Worm (Caenorhabditis elegans): ENCODE data around the gene scl-21.

Gene scl-21

DNA sequence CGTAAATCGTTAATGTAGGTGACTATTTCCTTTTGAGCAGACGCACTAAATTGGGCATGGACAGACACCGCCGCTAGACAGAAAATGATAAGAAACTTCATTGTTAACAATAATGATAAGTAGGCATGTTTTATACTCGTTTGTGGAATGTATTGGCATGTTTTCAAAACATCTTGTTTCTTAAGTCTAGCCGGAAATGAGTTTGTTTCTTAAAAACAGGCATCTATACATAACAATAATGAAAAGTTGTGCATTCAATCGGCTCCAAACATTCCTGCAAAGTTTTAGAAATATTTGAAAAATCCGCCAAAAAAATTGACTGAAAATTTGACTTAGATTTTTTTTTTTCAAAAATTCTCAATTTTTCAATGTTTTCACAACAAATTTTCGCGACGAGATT is at the start of gene scl-21:
Gene scl-21, minus strand, starts transcription at position 101 of the 400 bp plus-strand sequence.
- TF ChIP-seq ceh-16 (tag; optimal IDR thresholded peaks at IDR 0.05): no peak
- TF ChIP-seq elt-1 (tag; optimal IDR thresholded peaks at IDR 0.05): no peak
- no peak for TF ChIP-seq lsy-12 (tag; optimal IDR thresholded peaks at IDR 0.05)
- TF ChIP-seq ceh-9 (tag; optimal IDR thresholded peaks at IDR 0.05): no peak
- TF ChIP-seq snpc-4 (tag; optimal IDR thresholded peaks at IDR 0.05): no peak
- TF ChIP-seq unc-62 (GFP tag; optimal IDR thresholded peaks at IDR 0.05): no peak
- TF ChIP-seq nhr-12 (tag; optimal IDR thresholded peaks at IDR 0.05): no peak
- no peak for TF ChIP-seq hmg-11 (tag; optimal IDR thresholded peaks at IDR 0.05)
- no peak for TF ChIP-seq ztf-11 (tag; optimal IDR thresholded peaks at IDR 0.05)
- no peak for TF ChIP-seq nhr-67 (tag; optimal IDR thresholded peaks at IDR 0.05)
- no peak for TF ChIP-seq fkh-2 (tag; optimal IDR thresholded peaks at IDR 0.05)
- TF ChIP-seq R02D3.7 (tag; optimal IDR thresholded peaks at IDR 0.05): no peak
- TF ChIP-seq daf-12 (tag; optimal IDR thresholded peaks at IDR 0.05): no peak
- TF ChIP-seq lin-39 (tag; optimal IDR thresholded peaks at IDR 0.05): no peak

DNA sequence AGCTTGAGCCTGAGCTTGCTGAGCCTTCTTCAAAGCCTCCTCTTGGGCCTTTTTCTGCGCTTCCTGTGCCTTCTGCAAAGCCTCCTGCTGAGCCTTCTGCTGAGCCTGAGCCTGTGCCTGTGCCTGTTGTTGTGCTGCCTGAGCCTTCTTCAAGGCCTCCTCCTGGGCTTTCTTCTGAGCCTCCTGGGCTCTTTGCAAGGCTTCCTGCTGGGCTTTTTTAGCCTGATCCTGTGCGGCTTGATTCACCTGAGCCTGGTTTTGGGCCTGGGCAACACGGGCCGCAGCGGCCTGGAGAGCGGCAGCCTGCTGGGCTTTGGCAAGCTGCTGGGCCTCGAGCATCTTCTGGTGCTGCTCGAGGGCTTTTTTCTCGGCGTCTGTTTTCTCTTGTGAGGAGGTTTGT is 49.5 kb upstream of the scl-21 start:
- TF ChIP-seq nhr-43 (tag; optimal IDR thresholded peaks at IDR 0.05; ENCODE audit: poor library complexity, severe bottlenecking) (no peak), mml-1 (tag; optimal IDR thresholded peaks at IDR 0.05) (no peak), pha-4 (tag; optimal IDR thresholded peaks at IDR 0.05) (no peak), ama-1 (optimal IDR thresholded peaks at IDR 0.05) (no peak), nhr-11 (tag; optimal IDR thresholded peaks at IDR 0.05) (no peak), ZK546.5 (tag; optimal IDR thresholded peaks at IDR 0.05) (no peak), fos-1 (tag; optimal IDR thresholded peaks at IDR 0.05) (no peak), elt-2 (tag; optimal IDR thresholded peaks at IDR 0.05) (no peak), nfya-1 (tag; optimal IDR thresholded peaks at IDR 0.05; ENCODE audit: insufficient read depth) (no peak), snpc-4 (tag; optimal IDR thresholded peaks at IDR 0.05) (no peak), pqm-1 (tag; optimal IDR thresholded peaks at IDR 0.05) (no peak), nhr-25 (tag; optimal IDR thresholded peaks at IDR 0.05) (no peak), unc-62 (GFP tag; optimal IDR thresholded peaks at IDR 0.05) (no peak), R02D3.7 (tag; optimal IDR thresholded peaks at IDR 0.05) (no peak), egl-5 (tag; optimal IDR thresholded peaks at IDR 0.05) (no peak), fkh-2 (tag; optimal IDR thresholded peaks at IDR 0.05) (no peak), hmg-11 (tag; optimal IDR thresholded peaks at IDR 0.05) (no peak), zag-1 (tag; optimal IDR thresholded peaks at IDR 0.05) (no peak)

ce11 chrV:19543509-19543908 is 48.0 kb upstream of the scl-21 start:
- no peak for TF ChIP-seq lin-15B (tag; optimal IDR thresholded peaks at IDR 0.05)
- TF ChIP-seq ztf-4 (tag; optimal IDR thresholded peaks at IDR 0.05): no peak
- no peak for TF ChIP-seq pqm-1 (tag; optimal IDR thresholded peaks at IDR 0.05)
- no peak for TF ChIP-seq zag-1 (tag; optimal IDR thresholded peaks at IDR 0.05)
- TF ChIP-seq lin-39 (tag; optimal IDR thresholded peaks at IDR 0.05): no peak
- TF ChIP-seq ztf-11 (tag; optimal IDR thresholded peaks at IDR 0.05): no peak
- TF ChIP-seq jun-1 (tag; optimal IDR thresholded peaks at IDR 0.05): no peak
- TF ChIP-seq elt-2 (tag; optimal IDR thresholded peaks at IDR 0.05): no peak
- no peak for TF ChIP-seq unc-62 (GFP tag; optimal IDR thresholded peaks at IDR 0.05)
- TF ChIP-seq nhr-237 (tag; optimal IDR thresholded peaks at IDR 0.05): no peak
- no peak for TF ChIP-seq nhr-43 (tag; optimal IDR thresholded peaks at IDR 0.05; ENCODE audit: poor library complexity, severe bottlenecking)
- no peak for TF ChIP-seq nhr-28 (tag; optimal IDR thresholded peaks at IDR 0.05)
- TF ChIP-seq fos-1 (tag; optimal IDR thresholded peaks at IDR 0.05): no peak
- no peak for TF ChIP-seq ceh-16 (tag; optimal IDR thresholded peaks at IDR 0.05)
- TF ChIP-seq R02D3.7 (tag; optimal IDR thresholded peaks at IDR 0.05): no peak

ce11 chrV:19540916-19541315 is 45.4 kb upstream of the scl-21 start:
- TF ChIP-seq snpc-4 (tag; optimal IDR thresholded peaks at IDR 0.05): no peak
- TF ChIP-seq aly-2 (tag; optimal IDR thresholded peaks at IDR 0.05): no peak
- no peak for TF ChIP-seq nhr-23 (tag; optimal IDR thresholded peaks at IDR 0.05)
- no peak for TF ChIP-seq ama-1 (optimal IDR thresholded peaks at IDR 0.05)
- TF ChIP-seq ceh-16 (tag; optimal IDR thresholded peaks at IDR 0.05): no peak
- TF ChIP-seq egl-5 (tag; optimal IDR thresholded peaks at IDR 0.05): no peak
- TF ChIP-seq zag-1 (tag; optimal IDR thresholded peaks at IDR 0.05): no peak
- TF ChIP-seq lin-39 (tag; optimal IDR thresholded peaks at IDR 0.05): no peak

- TF ChIP-seq jun-1 (tag; optimal IDR thresholded peaks at IDR 0.05): peak; percentile 43
- TF ChIP-seq egl-27 (tag; optimal IDR thresholded peaks at IDR 0.05): no peak
- TF ChIP-seq elt-2 (tag; optimal IDR thresholded peaks at IDR 0.05): peak; percentile 94
- no peak for TF ChIP-seq lin-15B (tag; optimal IDR thresholded peaks at IDR 0.05)
- TF ChIP-seq fkh-10 (GFP tag; optimal IDR thresholded peaks at IDR 0.05): no peak
- no peak for TF ChIP-seq lsy-12 (tag; optimal IDR thresholded peaks at IDR 0.05)
- TF ChIP-seq skn-1 (tag; optimal IDR thresholded peaks at IDR 0.05): peak; percentile 21
- TF ChIP-seq nfya-1 (tag; optimal IDR thresholded peaks at IDR 0.05; ENCODE audit: insufficient read depth): no peak
- TF ChIP-seq ceh-28 (tag; optimal IDR thresholded peaks at IDR 0.05): peak; percentile 40
- peak; percentile 38 for TF ChIP-seq pha-4 (tag; optimal IDR thresholded peaks at IDR 0.05)
- TF ChIP-seq pqm-1 (tag; optimal IDR thresholded peaks at IDR 0.05): peak; percentile 83
These were observed 38.0 kb upstream of the scl-21 start for ce11 chrV:19533480-19533879.

Data from whole organism, L3 larva.